Worm (Caenorhabditis elegans) whole organism, L1 larva: Measurements from ENCODE around the gene ZK154.4.
A peak's percentile ranks its signal among the peaks of the same experiment; 100 is the strongest.

Experiments used
- C04F5.9 ChIP-seq: sonication (generic microtip); optimal IDR thresholded peaks from 2 replicates; lab custom pipeline; 2016; ENCODE audit warnings: missing genetic modification characterization, missing compliant biosample characterization
- C34B4.2 ChIP-seq: sonication (generic microtip); optimal IDR thresholded peaks from 2 replicates; lab custom pipeline; 2017; ENCODE audit warnings: mild to moderate bottlenecking, missing genetic modification characterization, missing compliant biosample characterization
- F16B12.6 ChIP-seq: fragments of 150-350 bp; optimal IDR thresholded peaks from 2 replicates; lab custom pipeline; 2014; ENCODE audit warnings: missing biosample characterization, missing genetic modification characterization
- aly-2 ChIP-seq: fragments of 150-350 bp; optimal IDR thresholded peaks from 2 replicates; lab custom pipeline; 2014; ENCODE audit warnings: missing biosample characterization, missing genetic modification characterization
- blmp-1 ChIP-seq: fragments of 150-350 bp; optimal IDR thresholded peaks from 2 replicates; lab custom pipeline; 2014; ENCODE audit warnings: missing biosample characterization, missing genetic modification characterization
- ceh-63 ChIP-seq: fragments of 200-800 bp; sonication (Bioruptor generic); optimal IDR thresholded peaks from 2 replicates; lab custom pipeline; 2018; ENCODE audit warnings: mild to moderate bottlenecking, missing genetic modification characterization, missing compliant biosample characterization
- ceh-8 ChIP-seq: fragments of 200-800 bp; sonication (Bioruptor generic); optimal IDR thresholded peaks from 2 replicates; lab custom pipeline; 2018; ENCODE audit warnings: mild to moderate bottlenecking, missing genetic modification characterization, moderate library complexity, missing compliant biosample characterization
- ceh-82 ChIP-seq, 3 experiments: fragments of 150-350 bp in 1 of 3; sonication (generic microtip) in 2 of 3; optimal IDR thresholded peaks; 2 replicates each; lab custom pipeline; 2014 to 2017; ENCODE audit warnings: missing biosample characterization in 3 of 3, missing genetic modification characterization in 3 of 3
- ceh-88 ChIP-seq: fragments of 200-800 bp; sonication (Bioruptor generic); IDR thresholded peaks from 2 replicates; pipeline ENCODE4 v1.3.6; 2022; ENCODE audit warnings: missing genetic modification characterization, missing compliant biosample characterization
- efl-1 ChIP-seq, 4 experiments: fragments of 150-350 bp; optimal IDR thresholded peaks in 3 of 4; peaks in 1 of 4; 1 replicate in 1 of 4; 2 replicates in 3 of 4; lab custom pipeline; 2014; ENCODE audit warnings: missing biosample characterization in 2 of 4, missing genetic modification characterization in 2 of 4, missing genetic modification reagents in 2 of 4
- efl-3 ChIP-seq: fragments of 200-800 bp; sonication (Bioruptor generic); optimal IDR thresholded peaks from 2 replicates; lab custom pipeline; 2018; ENCODE audit warnings: mild to moderate bottlenecking, missing genetic modification characterization, missing compliant biosample characterization
- elt-2 ChIP-seq: sonication (generic microtip); optimal IDR thresholded peaks from 2 replicates; lab custom pipeline; 2016; ENCODE audit warnings: missing genetic modification characterization, mild to moderate bottlenecking, inconsistent platforms, missing compliant biosample characterization, missing genetic modification reagents
- fkh-4 ChIP-seq: sonication (generic microtip); optimal IDR thresholded peaks from 2 replicates; lab custom pipeline; 2016; ENCODE audit warnings: missing compliant biosample characterization, missing genetic modification characterization, borderline replicate concordance
- hlh-17 ChIP-seq: fragments of 200-800 bp; sonication (Bioruptor generic); optimal IDR thresholded peaks from 2 replicates; lab custom pipeline; 2018; ENCODE audit warnings: missing genetic modification characterization, mild to moderate bottlenecking, missing compliant biosample characterization, moderate library complexity, borderline replicate concordance
- hlh-4 ChIP-seq: sonication (generic microtip); optimal IDR thresholded peaks from 2 replicates; lab custom pipeline; 2016; ENCODE audit warnings: mild to moderate bottlenecking, missing genetic modification characterization, missing compliant biosample characterization
- hpl-2 ChIP-seq: fragments of 150-350 bp; optimal IDR thresholded peaks from 2 replicates; lab custom pipeline; 2014; ENCODE audit warnings: missing biosample characterization, missing genetic modification reagents, missing genetic modification characterization
- irx-1 ChIP-seq: sonication (generic microtip); optimal IDR thresholded peaks from 2 replicates; lab custom pipeline; 2016; ENCODE audit warnings: missing genetic modification characterization, missing compliant biosample characterization
- isw-1 ChIP-seq: fragments of 200-800 bp; sonication (Bioruptor generic); IDR thresholded peaks from 2 replicates; pipeline ENCODE4 v1.3.6; 2022; ENCODE audit warnings: missing genetic modification characterization, missing compliant biosample characterization
- jun-1 ChIP-seq: fragments of 150-350 bp; optimal IDR thresholded peaks from 2 replicates; lab custom pipeline; 2014; ENCODE audit warnings: missing biosample characterization, missing genetic modification reagents, missing genetic modification characterization
- lin-13 ChIP-seq: fragments of 150-350 bp; optimal IDR thresholded peaks from 2 replicates; lab custom pipeline; 2014; ENCODE audit warnings: missing biosample characterization, missing genetic modification reagents, missing genetic modification characterization
- lin-14 ChIP-seq: fragments of 200-800 bp; sonication (Bioruptor generic); optimal IDR thresholded peaks from 2 replicates; lab custom pipeline; 2018; ENCODE audit warnings: mild to moderate bottlenecking, missing genetic modification characterization, moderate library complexity, missing compliant biosample characterization
- lin-15B ChIP-seq: fragments of 150-350 bp; sonication (generic microtip); optimal IDR thresholded peaks from 3 replicates; lab custom pipeline; 2014; ENCODE audit warnings: missing biosample characterization, missing genetic modification characterization
- lir-3 ChIP-seq: sonication (generic microtip); optimal IDR thresholded peaks from 2 replicates; lab custom pipeline; 2016; ENCODE audit warnings: mild to moderate bottlenecking, missing genetic modification characterization, moderate library complexity, missing compliant biosample characterization; ENCODE audit not compliant: poor library complexity
- lsy-2 ChIP-seq, 2 experiments: fragments of 150-350 bp; optimal IDR thresholded peaks; 2 replicates each; lab custom pipeline; 2014; ENCODE audit warnings: missing biosample characterization in 2 of 2, missing genetic modification characterization in 2 of 2
- mab-9 ChIP-seq: fragments of 200-800 bp; sonication (Bioruptor generic); IDR thresholded peaks from 2 replicates; pipeline ENCODE4 v1.3.6; 2022; ENCODE audit warnings: missing genetic modification reagents, missing genetic modification characterization, missing compliant biosample characterization
- mep-1 ChIP-seq: fragments of 150-350 bp; optimal IDR thresholded peaks from 2 replicates; lab custom pipeline; 2014; ENCODE audit warnings: missing biosample characterization, missing genetic modification characterization
- nhr-12 ChIP-seq: sonication (generic microtip); optimal IDR thresholded peaks from 2 replicates; lab custom pipeline; 2017; ENCODE audit warnings: missing biosample characterization, missing genetic modification characterization
- nhr-237 ChIP-seq: fragments of 150-350 bp; optimal IDR thresholded peaks from 2 replicates; lab custom pipeline; 2014; ENCODE audit warnings: missing biosample characterization, missing genetic modification characterization
- nhr-28 ChIP-seq: fragments of 150-350 bp; optimal IDR thresholded peaks from 2 replicates; lab custom pipeline; 2014; ENCODE audit warnings: missing biosample characterization, missing genetic modification characterization
- nhr-47 ChIP-seq: sonication (generic microtip); optimal IDR thresholded peaks from 2 replicates; lab custom pipeline; 2016; ENCODE audit warnings: mild to moderate bottlenecking, missing genetic modification characterization, moderate library complexity, missing compliant biosample characterization
- nhr-71 ChIP-seq: sonication (generic microtip); optimal IDR thresholded peaks from 2 replicates; lab custom pipeline; 2016; ENCODE audit warnings: mild to moderate bottlenecking, missing genetic modification characterization, moderate library complexity, missing compliant biosample characterization
- nhr-77 ChIP-seq: fragments of 150-350 bp; optimal IDR thresholded peaks from 2 replicates; lab custom pipeline; 2014; ENCODE audit warnings: missing biosample characterization, missing genetic modification characterization
- nhr-84 ChIP-seq: sonication (generic microtip); optimal IDR thresholded peaks from 2 replicates; lab custom pipeline; 2017; ENCODE audit warnings: missing biosample characterization, missing genetic modification characterization
- nhr-85 ChIP-seq: sonication (generic microtip); peaks from one replicate; lab custom pipeline; 2016; ENCODE audit warnings: missing genetic modification characterization, inconsistent platforms, missing compliant biosample characterization
- nhr-90 ChIP-seq: sonication (generic microtip); optimal IDR thresholded peaks from 2 replicates; lab custom pipeline; 2016; ENCODE audit warnings: mild to moderate bottlenecking, missing genetic modification characterization, missing compliant biosample characterization; ENCODE audit not compliant: poor library complexity
- pag-3 ChIP-seq: sonication (generic microtip); optimal IDR thresholded peaks from 2 replicates; lab custom pipeline; 2017; ENCODE audit warnings: missing genetic modification characterization, mild to moderate bottlenecking, missing compliant biosample characterization, antibody characterized with exemption, borderline replicate concordance; ENCODE audit not compliant: insufficient read depth
- snpc-4 ChIP-seq: fragments of 150-350 bp; optimal IDR thresholded peaks from 2 replicates; lab custom pipeline; 2014; ENCODE audit warnings: missing biosample characterization, missing genetic modification characterization
- snu-23 ChIP-seq: sonication (generic microtip); optimal IDR thresholded peaks from 2 replicates; lab custom pipeline; 2016; ENCODE audit warnings: missing genetic modification characterization, missing compliant biosample characterization
- sptf-1 ChIP-seq: fragments of 150-350 bp; optimal IDR thresholded peaks from 2 replicates; lab custom pipeline; 2014; ENCODE audit warnings: missing biosample characterization, missing genetic modification characterization
- tbx-2 ChIP-seq: sonication (generic microtip); optimal IDR thresholded peaks from 2 replicates; lab custom pipeline; 2016; ENCODE audit warnings: missing genetic modification characterization, missing compliant biosample characterization
- tlp-1 ChIP-seq: fragments of 150-350 bp; optimal IDR thresholded peaks from 2 replicates; lab custom pipeline; 2014; ENCODE audit warnings: missing biosample characterization, missing genetic modification characterization
- unc-98 ChIP-seq: fragments of 200-800 bp; sonication (Bioruptor generic); IDR thresholded peaks from 2 replicates; pipeline ENCODE4 v1.3.6; 2022; ENCODE audit warnings: missing genetic modification characterization, missing compliant biosample characterization
- xbp-1 ChIP-seq: sonication (generic microtip); optimal IDR thresholded peaks from 2 replicates; lab custom pipeline; 2016; ENCODE audit warnings: missing genetic modification characterization, missing compliant biosample characterization
- ztf-11 ChIP-seq, 2 experiments: sonication (generic microtip); optimal IDR thresholded peaks; 2 replicates each; lab custom pipeline; 2016 to 2017; ENCODE audit warnings: missing genetic modification characterization in 2 of 2, missing biosample characterization in 1 of 2, missing compliant biosample characterization in 1 of 2
- ztf-4 ChIP-seq: fragments of 150-350 bp; optimal IDR thresholded peaks from 2 replicates; lab custom pipeline; 2014; ENCODE audit warnings: missing biosample characterization, missing genetic modification characterization

Gene ZK154.4

ce11 chrX:7827989-7828388, 45.8 kb upstream of the ZK154.4 start:
- TF ChIP-seq tbx-2, result no peak
- no peak for TF ChIP-seq jun-1 (tag; lab: Kevin White, UChicago)
- no peak for TF ChIP-seq nhr-12 (tag; lab: Kevin White, UChicago)
- no peak for TF ChIP-seq hpl-2 (GFP tag; lab: Kevin White, UChicago)
- TF ChIP-seq F16B12.6, result no peak
- TF ChIP-seq, all 84 proteins: peak for 0

- no peak for TF ChIP-seq efl-1 (optimal IDR thresholded peaks at IDR 0.05; lab: Kevin White, UChicago)
- TF ChIP-seq efl-1 (GFP tag; optimal IDR thresholded peaks at IDR 0.05 in 1 of 2; lab: Kevin White, UChicago), result peak in 1 of 2 experiments; percentile 76
- no peak for TF ChIP-seq lir-3 (tag; lab: Kevin White, UChicago)
- TF ChIP-seq snu-23 (GFP tag; lab: Kevin White, UChicago), result no peak
- no peak for TF ChIP-seq ceh-8 (GFP tag; lab: Kevin White, UChicago)
- TF ChIP-seq nhr-237 (tag; lab: Kevin White, UChicago), result no peak
- TF ChIP-seq mab-9, result no peak
- TF ChIP-seq tlp-1, result no peak
- no peak for TF ChIP-seq aly-2
- no peak for TF ChIP-seq sptf-1 (tag; lab: Kevin White, UChicago)
- no peak for TF ChIP-seq lin-13 (GFP tag; lab: Kevin White, UChicago)
- TF ChIP-seq nhr-85 (tag; lab: Kevin White, UChicago), result peak; percentile 63
- TF ChIP-seq fkh-4 (tag; lab: Kevin White, UChicago), result no peak
- TF ChIP-seq ztf-4 (tag; lab: Kevin White, UChicago), result no peak
- TF ChIP-seq nhr-84 (tag; lab: Kevin White, UChicago), result no peak
- no peak for TF ChIP-seq elt-2
- TF ChIP-seq ceh-88, result no peak
- no peak for TF ChIP-seq nhr-12 (tag; lab: Kevin White, UChicago)
- no peak for TF ChIP-seq jun-1 (tag; lab: Kevin White, UChicago)
- TF ChIP-seq isw-1 (GFP tag; lab: Robert Waterston, UW), result no peak
- TF ChIP-seq nhr-77 (tag; lab: Kevin White, UChicago), result no peak
- peak; percentile 41 for TF ChIP-seq mep-1 (tag; lab: Kevin White, UChicago)
- TF ChIP-seq irx-1 (tag; lab: Kevin White, UChicago), result no peak
- peak; percentile 48 for TF ChIP-seq blmp-1 (tag; lab: Kevin White, UChicago)
- no peak for TF ChIP-seq nhr-47 (tag; lab: Kevin White, UChicago)
- TF ChIP-seq C04F5.9 (tag; lab: Kevin White, UChicago), result no peak
- no peak for TF ChIP-seq hpl-2 (GFP tag; lab: Kevin White, UChicago)
- peak; percentile 60 for TF ChIP-seq lin-14 (GFP tag; lab: Kevin White, UChicago)
- TF ChIP-seq hlh-4 (tag; lab: Kevin White, UChicago), result no peak
- TF ChIP-seq ztf-11 (tag; optimal IDR thresholded peaks at IDR 0.05; lab: Kevin White, UChicago), result no peak
- TF ChIP-seq C34B4.2 (tag; lab: Kevin White, UChicago), result no peak
- no peak for TF ChIP-seq hlh-17 (GFP tag; lab: Kevin White, UChicago)
These were observed 44.5 kb upstream of the ZK154.4 start for ce11 chrX:7826590-7827260.

- TF ChIP-seq nhr-47 (tag; lab: Kevin White, UChicago) (peak; percentile 56), lsy-2 (tag; optimal IDR thresholded peaks at IDR 0.05; lab: Kevin White, UChicago) (peak; percentile 40 to 72), nhr-71 (tag; lab: Kevin White, UChicago) (peak; percentile 64), ceh-82 (tag; optimal IDR thresholded peaks at IDR 0.05; lab: Kevin White, UChicago) (no peak), nhr-90 (peak; percentile 75), lin-15B (tag; lab: Kevin White, UChicago) (no peak), nhr-85 (tag; lab: Kevin White, UChicago) (peak; percentile 91), pag-3 (tag; lab: Kevin White, UChicago) (no peak), unc-98 (GFP tag; lab: Robert Waterston, UW) (no peak), mep-1 (tag; lab: Kevin White, UChicago) (peak; percentile 70), nhr-28 (tag; lab: Kevin White, UChicago) (no peak), efl-3 (peak; percentile 30), efl-1 (optimal IDR thresholded peaks at IDR 0.05; lab: Kevin White, UChicago) (peak in 1 of 2 experiments; percentile 40), efl-1 (GFP tag; optimal IDR thresholded peaks at IDR 0.05 in 1 of 2; lab: Kevin White, UChicago) (peak in 1 of 2 experiments; percentile 90), nhr-77 (tag; lab: Kevin White, UChicago) (peak; percentile 65), ztf-11 (tag; optimal IDR thresholded peaks at IDR 0.05; lab: Kevin White, UChicago) (no peak), ceh-63 (GFP tag; lab: Kevin White, UChicago) (no peak), blmp-1 (tag; lab: Kevin White, UChicago) (peak; percentile 53), aly-2 (peak; percentile 93), lir-3 (tag; lab: Kevin White, UChicago) (peak; percentile 11), nhr-237 (tag; lab: Kevin White, UChicago) (no peak), nhr-84 (tag; lab: Kevin White, UChicago) (no peak), lin-13 (GFP tag; lab: Kevin White, UChicago) (no peak), snpc-4 (tag; lab: Kevin White, UChicago) (no peak), lin-14 (GFP tag; lab: Kevin White, UChicago) (peak; percentile 87), xbp-1 (peak; percentile 28), elt-2 (peak; percentile 41)
These were observed 43.5 kb upstream of the ZK154.4 start for ce11 chrX:7825707-7826106.
